Fruit fly (Drosophila melanogaster) whole organism, embryonic: ENCODE data around the gene CG17650.

Experiments
- ATbp ChIP-seq: fragments of 200-800 bp; sonication (Bioruptor generic); optimal IDR thresholded peaks from 2 replicates; lab custom pipeline; 2017; ENCODE audit warnings: missing biosample characterization, mild to moderate bottlenecking, missing genetic modification characterization, missing genetic modification reagents
- Awh ChIP-seq: fragments of 200-800 bp; sonication (Bioruptor generic); IDR thresholded peaks from 2 replicates; pipeline ENCODE4, ENCODE4 v1.3.6; 2022; ENCODE audit warnings: missing biosample characterization, missing genetic modification characterization
- B-H1 ChIP-seq: fragments of 200-800 bp; sonication (Bioruptor generic); IDR thresholded peaks from 3 replicates; pipeline ENCODE4 v1.3.6; 2022; ENCODE audit warnings: missing biosample characterization, missing genetic modification characterization
- Bgb ChIP-seq: fragments of 200-800 bp; sonication (Bioruptor generic); IDR thresholded peaks from 2 replicates; pipeline ENCODE4 v1.3.6; 2022; ENCODE audit warnings: missing biosample characterization, missing genetic modification characterization; ENCODE audit not compliant: partially characterized antibody
- Blimp-1 ChIP-seq: fragments of 200-800 bp; sonication (Bioruptor generic); optimal IDR thresholded peaks from 3 replicates; lab custom pipeline; 2018; ENCODE audit warnings: missing biosample characterization, missing genetic modification characterization, mild to moderate bottlenecking, moderate library complexity, missing genetic modification reagents
- CG1024 ChIP-seq: fragments of 200-800 bp; sonication (Bioruptor generic); IDR thresholded peaks from 2 replicates; pipeline ENCODE4 v1.3.6; 2022; ENCODE audit warnings: missing biosample characterization, missing genetic modification characterization
- CG10267 ChIP-seq: fragments of 200-800 bp; sonication (Bioruptor generic); optimal IDR thresholded peaks from 2 replicates; lab custom pipeline; 2018; ENCODE audit warnings: missing biosample characterization, mild to moderate bottlenecking, missing genetic modification characterization, moderate library complexity
- CG11398 ChIP-seq: fragments of 200-800 bp; sonication (Bioruptor generic); optimal IDR thresholded peaks from 2 replicates; lab custom pipeline; 2016; ENCODE audit warnings: missing biosample characterization, missing genetic modification characterization
- CG11560 ChIP-seq: fragments of 200-800 bp; sonication (Bioruptor generic); IDR thresholded peaks from 3 replicates; pipeline ENCODE4 v1.3.6; 2022; ENCODE audit warnings: missing biosample characterization, missing genetic modification characterization
- CG12155 ChIP-seq: fragments of 200-800 bp; sonication (Bioruptor generic); optimal IDR thresholded peaks from 3 replicates; lab custom pipeline; 2016; ENCODE audit warnings: missing biosample characterization, missing genetic modification characterization
- CG13894 ChIP-seq: fragments of 200-800 bp; sonication (Bioruptor generic); optimal IDR thresholded peaks from 3 replicates; lab custom pipeline; 2018; ENCODE audit warnings: missing biosample characterization, mild to moderate bottlenecking, missing genetic modification characterization, moderate library complexity
- CG17385 ChIP-seq: fragments of 200-800 bp; sonication (Bioruptor generic); optimal IDR thresholded peaks from 3 replicates; lab custom pipeline; 2018; ENCODE audit warnings: missing biosample characterization, mild to moderate bottlenecking, missing genetic modification characterization
- CG17568 ChIP-seq: fragments of 200-800 bp; sonication (Bioruptor generic); optimal IDR thresholded peaks from 2 replicates; lab custom pipeline; 2018; ENCODE audit warnings: missing biosample characterization, mild to moderate bottlenecking, missing genetic modification characterization, moderate library complexity
- CG2889 ChIP-seq: fragments of 200-800 bp; sonication (Bioruptor generic); IDR thresholded peaks from 3 replicates; pipeline ENCODE4 v1.3.6; 2022; ENCODE audit warnings: missing biosample characterization, missing genetic modification characterization
- CG30020 ChIP-seq: fragments of 200-800 bp; optimal IDR thresholded peaks from 2 replicates; lab custom pipeline; 2019; ENCODE audit warnings: missing biosample characterization, mild to moderate bottlenecking, missing genetic modification characterization, moderate library complexity
- CG30403 ChIP-seq: fragments of 200-800 bp; sonication (Bioruptor generic); optimal IDR thresholded peaks from 3 replicates; lab custom pipeline; 2016; ENCODE audit warnings: missing biosample characterization, missing genetic modification characterization
- CG32767 ChIP-seq: fragments of 200-800 bp; sonication (Bioruptor generic); IDR thresholded peaks from 2 replicates; pipeline ENCODE4 v1.3.6; 2022; ENCODE audit warnings: missing biosample characterization, missing genetic modification characterization
- CG3407 ChIP-seq: fragments of 200-800 bp; sonication (Bioruptor generic); optimal IDR thresholded peaks from 2 replicates; lab custom pipeline; 2018; ENCODE audit warnings: missing biosample characterization, mild to moderate bottlenecking, missing genetic modification characterization
- CG4282 ChIP-seq: fragments of 200-800 bp; sonication (Bioruptor generic); optimal IDR thresholded peaks from 2 replicates; lab custom pipeline; 2016; ENCODE audit warnings: missing biosample characterization, missing genetic modification characterization
- CG4404 ChIP-seq: fragments of 200-800 bp; sonication (Bioruptor generic); IDR thresholded peaks from 2 replicates; pipeline ENCODE4 v1.3.6; 2022; ENCODE audit warnings: missing biosample characterization, missing genetic modification characterization
- CG5953 ChIP-seq: fragments of 200-800 bp; sonication (Bioruptor generic); IDR thresholded peaks from 2 replicates; pipeline ENCODE4 v1.3.6; 2022; ENCODE audit warnings: missing biosample characterization, missing genetic modification characterization
- CG8281 ChIP-seq: fragments of 200-800 bp; sonication (Bioruptor generic); optimal IDR thresholded peaks from 2 replicates; lab custom pipeline; 2018; ENCODE audit warnings: missing biosample characterization, mild to moderate bottlenecking, missing genetic modification characterization, moderate library complexity
- CG8290 ChIP-seq, 3 experiments: fragments of 200-800 bp; sonication (Bioruptor generic); optimal IDR thresholded peaks; 2 replicates each; lab custom pipeline; 2016 to 2019; ENCODE audit warnings: missing biosample characterization in 3 of 3, missing genetic modification characterization in 3 of 3, mild to moderate bottlenecking in 2 of 3, moderate library complexity in 1 of 3
- CG8388 ChIP-seq: fragments of 200-800 bp; sonication (Bioruptor generic); optimal IDR thresholded peaks from 2 replicates; lab custom pipeline; 2019; ENCODE audit warnings: missing biosample characterization, mild to moderate bottlenecking, missing genetic modification characterization, moderate library complexity
- Hey ChIP-seq: fragments of 200-800 bp; sonication (Bioruptor generic); optimal IDR thresholded peaks from 3 replicates; lab custom pipeline; 2018; ENCODE audit warnings: missing biosample characterization, mild to moderate bottlenecking, missing genetic modification characterization
- Meics ChIP-seq: fragments of 200-800 bp; sonication (Bioruptor generic); optimal IDR thresholded peaks from 2 replicates; lab custom pipeline; 2017; ENCODE audit warnings: missing biosample characterization, mild to moderate bottlenecking, missing genetic modification characterization
- Optix ChIP-seq: fragments of 200-800 bp; sonication (Bioruptor generic); IDR thresholded peaks from 3 replicates; pipeline ENCODE4 v1.3.6; 2022; ENCODE audit warnings: missing biosample characterization, missing genetic modification characterization
- Rx ChIP-seq: fragments of 200-800 bp; sonication (Bioruptor generic); IDR thresholded peaks from 2 replicates; pipeline ENCODE4 v1.3.6; 2022; ENCODE audit warnings: missing biosample characterization, missing genetic modification characterization
- Stat92E ChIP-seq, 3 experiments: fragments of >200 bp in 2 of 3; fragments of 200-800 bp in 1 of 3; sonication (Bioruptor generic) in 1 of 3; optimal IDR thresholded peaks; 2 replicates each; lab custom pipeline; 2017 to 2019; ENCODE audit warnings: missing biosample characterization in 3 of 3, missing genetic modification characterization in 3 of 3, mild to moderate bottlenecking in 1 of 3, moderate library complexity in 1 of 3
- TFAM ChIP-seq: fragments of 200-800 bp; sonication (Bioruptor generic); optimal IDR thresholded peaks from 2 replicates; lab custom pipeline; 2017; ENCODE audit warnings: missing biosample characterization, missing genetic modification characterization, inconsistent platforms
- YL-1 ChIP-seq: fragments of 200-800 bp; sonication (Bioruptor generic); optimal IDR thresholded peaks from 3 replicates; lab custom pipeline; 2017; ENCODE audit warnings: missing biosample characterization, mild to moderate bottlenecking, missing genetic modification characterization
- az2 ChIP-seq: fragments of 200-800 bp; sonication (Bioruptor generic); optimal IDR thresholded peaks from 3 replicates; lab custom pipeline; 2016; ENCODE audit warnings: missing biosample characterization, missing genetic modification characterization
- br ChIP-seq: fragments of >200 bp; optimal IDR thresholded peaks from 2 replicates; lab custom pipeline; 2017
- bsh ChIP-seq, 2 experiments: fragments of 200-800 bp; sonication (Bioruptor generic); optimal IDR thresholded peaks; 2 replicates each; lab custom pipeline; 2017 to 2018; ENCODE audit warnings: mild to moderate bottlenecking in 2 of 2, missing biosample characterization in 2 of 2, missing genetic modification characterization in 2 of 2, moderate library complexity in 1 of 2
- cas ChIP-seq: fragments of 200-800 bp; sonication (Bioruptor generic); IDR thresholded peaks from 2 replicates; pipeline ENCODE4 v1.3.6; 2022; ENCODE audit warnings: missing biosample characterization, missing genetic modification characterization
- dmrt99B ChIP-seq: fragments of 200-800 bp; sonication (Bioruptor generic); optimal IDR thresholded peaks from 2 replicates; lab custom pipeline; 2018; ENCODE audit warnings: missing biosample characterization, mild to moderate bottlenecking, missing genetic modification characterization, moderate library complexity
- dysf ChIP-seq: fragments of 200-800 bp; sonication (Bioruptor generic); IDR thresholded peaks from 3 replicates; pipeline ENCODE4 v1.3.6; 2022; ENCODE audit warnings: missing biosample characterization, missing genetic modification characterization
- eve ChIP-seq, 2 experiments: fragments of >200 bp; optimal IDR thresholded peaks; 2 replicates each; lab custom pipeline; 2017; ENCODE audit warnings: missing biosample characterization in 2 of 2, missing genetic modification characterization in 2 of 2
- ind ChIP-seq: fragments of 200-800 bp; sonication (Bioruptor generic); optimal IDR thresholded peaks from 3 replicates; lab custom pipeline; 2016; ENCODE audit warnings: missing biosample characterization, missing genetic modification characterization
- kni ChIP-seq: fragments of 200-800 bp; sonication (Bioruptor generic); optimal IDR thresholded peaks from 3 replicates; lab custom pipeline; 2017; ENCODE audit warnings: mild to moderate bottlenecking, missing biosample characterization, missing genetic modification reagents, missing genetic modification characterization
- lab ChIP-seq: fragments of 200-800 bp; sonication (Bioruptor generic); optimal IDR thresholded peaks from 3 replicates; lab custom pipeline; 2017; ENCODE audit warnings: missing biosample characterization, missing genetic modification characterization, mild to moderate bottlenecking, moderate library complexity, missing genetic modification reagents
- lilli ChIP-seq: fragments of 200-800 bp; sonication (Bioruptor generic); optimal IDR thresholded peaks from 3 replicates; lab custom pipeline; 2016; ENCODE audit warnings: missing biosample characterization, missing genetic modification characterization
- nau ChIP-seq: fragments of 200-800 bp; sonication (Bioruptor generic); optimal IDR thresholded peaks from 3 replicates; lab custom pipeline; 2017; ENCODE audit warnings: missing biosample characterization, mild to moderate bottlenecking, missing genetic modification characterization, missing genetic modification reagents
- nom ChIP-seq: fragments of 200-800 bp; sonication (Bioruptor generic); optimal IDR thresholded peaks from 2 replicates; lab custom pipeline; 2017; ENCODE audit warnings: missing biosample characterization, missing genetic modification characterization, mild to moderate bottlenecking, moderate library complexity, missing genetic modification reagents
- slbo ChIP-seq: fragments of 200-800 bp; sonication (Bioruptor generic); IDR thresholded peaks from 2 replicates; pipeline ENCODE4 v1.3.6; 2022; ENCODE audit warnings: missing biosample characterization, missing genetic modification characterization
- slou ChIP-seq: fragments of 200-800 bp; sonication (Bioruptor generic); optimal IDR thresholded peaks from 3 replicates; lab custom pipeline; 2016; ENCODE audit warnings: missing biosample characterization, missing genetic modification characterization
- stc ChIP-seq: fragments of 200-800 bp; sonication (Bioruptor generic); IDR thresholded peaks from 2 replicates; pipeline ENCODE4 v1.3.6; 2022; ENCODE audit warnings: missing biosample characterization, missing genetic modification characterization
- tgo ChIP-seq: fragments of 200-800 bp; sonication (Bioruptor generic); IDR thresholded peaks from 3 replicates; pipeline ENCODE4 v1.3.6; 2022; ENCODE audit warnings: missing biosample characterization, missing genetic modification characterization
- tll ChIP-seq, 2 experiments: fragments of 200-800 bp in 1 of 2; fragments of >200 bp in 1 of 2; sonication (Bioruptor generic) in 1 of 2; optimal IDR thresholded peaks; 2 replicates each; lab custom pipeline; 2017 to 2019; ENCODE audit warnings: missing biosample characterization in 2 of 2, missing genetic modification characterization in 2 of 2, mild to moderate bottlenecking in 1 of 2, moderate library complexity in 1 of 2
- tna ChIP-seq: fragments of 200-800 bp; sonication (Bioruptor generic); IDR thresholded peaks from 2 replicates; pipeline ENCODE4 v1.3.6; 2022; ENCODE audit warnings: missing biosample characterization, missing genetic modification characterization; ENCODE audit not compliant: partially characterized antibody
- zf30C ChIP-seq: fragments of 200-800 bp; sonication (Bioruptor generic); optimal IDR thresholded peaks from 3 replicates; lab custom pipeline; 2018; ENCODE audit warnings: missing biosample characterization, mild to moderate bottlenecking, missing genetic modification characterization

CG17650 gene

dm6 chr2L:1740095-1740494 is 18.8 kb downstream of the CG17650 start (continued):
- TF ChIP-seq CG11398 (GFP tag; lab: Kevin White, UChicago) = no peak
- no peak for TF ChIP-seq CG5953
- TF ChIP-seq CG3407 (GFP tag; lab: Kevin White, UChicago) = peak; percentile 18
- no peak for TF ChIP-seq Rx (GFP tag; lab: Robert Waterston, UW)
- TF ChIP-seq Blimp-1 (GFP tag; lab: Kevin White, UChicago) = peak; percentile 11
- TF ChIP-seq az2 (GFP tag; lab: Kevin White, UChicago) = no peak
- TF ChIP-seq bsh (GFP tag; optimal IDR thresholded peaks at IDR 0.05; lab: Kevin White, UChicago) = peak in 1 of 2 experiments; percentile 4
- TF ChIP-seq Optix (GFP tag; lab: Robert Waterston, UW) = no peak
- no peak for TF ChIP-seq CG2889 (GFP tag; lab: Robert Waterston, UW)
- no peak for TF ChIP-seq CG10267 (tag; lab: Kevin White, UChicago)
- TF ChIP-seq eve (GFP tag; optimal IDR thresholded peaks at IDR 0.05; lab: Kevin White, UChicago) = no peak
- no peak for TF ChIP-seq dmrt99B (tag; lab: Kevin White, UChicago)
- TF ChIP-seq ATbp (GFP tag; lab: Kevin White, UChicago) = peak; percentile 52
- TF ChIP-seq CG32767 (GFP tag; lab: Robert Waterston, UW) = 0 out of 2 replicates have a peak, but pooled peaks have one; percentile 35
- TF ChIP-seq CG17568 (GFP tag; lab: Kevin White, UChicago) = no peak
- peak; percentile 62 for TF ChIP-seq lab (GFP tag; lab: Kevin White, UChicago)
- TF ChIP-seq CG1024 = no peak
- TF ChIP-seq CG4282 (GFP tag; lab: Kevin White, UChicago) = no peak
- no peak for TF ChIP-seq tll (GFP tag; optimal IDR thresholded peaks at IDR 0.05; lab: Kevin White, UChicago)
- TF ChIP-seq br (lab: Kevin White, UChicago) = no peak
- TF ChIP-seq CG8388 (GFP tag; lab: Kevin White, UChicago) = no peak
- no peak for TF ChIP-seq dysf (GFP tag; lab: Robert Waterston, UW)
- no peak for TF ChIP-seq B-H1 (GFP tag; lab: Robert Waterston, UW)
- TF ChIP-seq zf30C (GFP tag; lab: Kevin White, UChicago) = no peak
- TF ChIP-seq CG11560 (tag; lab: Robert Waterston, UW) = no peak
- TF ChIP-seq cas (GFP tag; lab: Robert Waterston, UW) = no peak
- no peak for TF ChIP-seq CG8281 (tag; lab: Kevin White, UChicago)
- TF ChIP-seq TFAM (GFP tag; lab: Kevin White, UChicago) = no peak
- no peak for TF ChIP-seq YL-1 (GFP tag; lab: Kevin White, UChicago)
- no peak for TF ChIP-seq CG17385 (GFP tag; lab: Kevin White, UChicago)
- peak; percentile 56 for TF ChIP-seq stc (GFP tag; lab: Robert Waterston, UW)
- TF ChIP-seq ind (GFP tag; lab: Kevin White, UChicago) = no peak
- no peak for TF ChIP-seq CG13894 (tag; lab: Kevin White, UChicago)
- TF ChIP-seq CG30403 (GFP tag; lab: Kevin White, UChicago) = no peak
- TF ChIP-seq Bgb = no peak
- no peak for TF ChIP-seq CG30020 (tag; lab: Kevin White, UChicago)
- no peak for TF ChIP-seq CG4404 (GFP tag; lab: Robert Waterston, UW)
- peak; percentile 39 for TF ChIP-seq kni
- TF ChIP-seq Awh (GFP tag; lab: Robert Waterston, UW) = peak; percentile 55; the same call in 1 of the 2 replicates
- no peak for TF ChIP-seq nau
- TF ChIP-seq slou (GFP tag; lab: Kevin White, UChicago) = no peak
- no peak for TF ChIP-seq CG12155
- no peak for TF ChIP-seq nom (GFP tag; lab: Kevin White, UChicago)
- TF ChIP-seq tgo (GFP tag; lab: Robert Waterston, UW) = no peak
- TF ChIP-seq lilli (GFP tag; lab: Kevin White, UChicago) = no peak
- no peak for TF ChIP-seq slbo (GFP tag; lab: Robert Waterston, UW)
- no peak for TF ChIP-seq tna
- no peak for TF ChIP-seq Stat92E (GFP tag; optimal IDR thresholded peaks at IDR 0.05; lab: Kevin White, UChicago)
- no peak for TF ChIP-seq CG8290 (GFP tag; optimal IDR thresholded peaks at IDR 0.05; lab: Kevin White, UChicago)
- TF ChIP-seq CG8290 (tag; optimal IDR thresholded peaks at IDR 0.05; lab: Kevin White, UChicago) = peak in 1 of 2 experiments; percentile 27
- TF ChIP-seq Hey (tag; lab: Kevin White, UChicago) = no peak
- TF ChIP-seq Meics (GFP tag; lab: Kevin White, UChicago) = no peak
